Fruit fly (Drosophila melanogaster): ENCODE results near the gene daed.

DNA sequence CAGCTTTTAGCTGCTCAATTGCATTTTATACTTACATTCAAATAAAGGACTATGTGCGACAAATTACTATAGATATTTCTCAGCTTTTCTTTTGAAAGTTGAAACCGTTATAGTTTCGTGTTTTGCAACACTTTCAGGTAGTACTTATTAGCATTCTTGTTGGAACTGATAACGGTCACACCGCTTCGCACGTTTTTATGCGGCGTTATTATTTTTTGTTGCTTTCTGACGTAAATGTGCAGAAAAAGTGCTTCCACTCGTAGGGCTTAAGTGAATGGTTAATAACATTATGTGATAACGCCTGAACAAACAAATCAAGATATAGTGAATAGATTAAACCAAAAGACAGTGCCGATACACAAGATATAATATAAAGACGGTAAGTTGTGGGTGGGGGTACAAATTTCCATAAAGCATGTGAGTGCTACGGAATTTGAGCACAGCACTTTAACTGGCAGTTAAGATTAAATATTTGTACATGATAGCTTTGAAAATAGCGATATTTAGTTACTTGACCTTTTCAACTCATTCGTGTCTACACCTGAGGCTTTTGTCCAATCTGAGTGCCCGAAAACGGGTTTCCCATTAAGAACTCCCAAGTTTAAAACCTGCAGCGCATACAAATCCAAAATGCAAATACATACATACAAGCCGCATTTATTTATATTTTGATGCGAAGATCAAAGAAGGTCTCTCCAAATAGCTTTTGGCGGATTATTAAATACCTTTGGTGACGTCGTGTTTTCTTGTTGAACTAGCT lies 4.6 kb upstream of the daed start, which contains the start of gene papi:
- TF ChIP-seq CG2889 (GFP tag; IDR thresholded peaks at IDR 0.05), result no peak
- peak; percentile 70 for TF ChIP-seq CG9797 (GFP tag; optimal IDR thresholded peaks at IDR 0.05)
- peak; percentile 22 for TF ChIP-seq Sin3A (optimal IDR thresholded peaks at IDR 0.05)
- peak; percentile 9 for TF ChIP-seq Xbp1 (GFP tag; optimal IDR thresholded peaks at IDR 0.05)
